Comparison of ENCODE assay signal across 1 fruit fly cellular context in the genomic region with DNA sequence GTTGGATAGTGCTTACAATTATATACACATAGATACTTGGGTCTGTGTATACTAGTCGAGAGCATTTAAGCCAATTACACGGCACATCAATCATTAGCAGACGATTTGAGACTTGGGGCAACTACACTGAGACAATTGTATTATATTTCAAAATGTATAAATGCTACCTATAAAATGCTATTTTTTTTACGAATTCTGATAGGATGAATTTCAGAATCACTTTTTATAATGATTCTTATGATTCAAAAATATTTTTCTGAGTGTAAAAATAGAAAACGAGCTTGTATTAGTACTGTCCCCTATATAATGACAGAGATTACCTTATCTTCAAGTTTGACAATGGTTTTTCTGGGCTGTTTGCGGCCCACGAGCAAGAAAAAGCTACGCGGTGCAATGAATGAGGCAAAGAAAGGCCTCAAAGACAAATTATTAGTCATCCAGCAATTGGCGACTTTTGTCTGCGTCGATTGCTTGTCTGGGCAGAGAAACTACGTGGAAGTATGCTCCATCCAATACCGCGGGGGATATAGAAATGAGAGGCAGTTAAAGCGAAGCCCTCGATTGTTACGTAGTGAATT.
TF ChIP-seq lines count a peak whose summit lies in the region.

No protein-coding gene starts in this region.

TF ChIP-seq in whole organism, embryonic, 481 proteins besides CTCF, POLR2A, EP300 and RAD21 (continued from another document and continues in another):
- TF ChIP-seq scrt (GFP tag; optimal IDR thresholded peaks at IDR 0.05; lab: Kevin White, UChicago) (no peak), CG13123 (GFP tag; optimal IDR thresholded peaks at IDR 0.05; lab: Kevin White, UChicago) (no peak), CG34224 (GFP tag; IDR thresholded peaks at IDR 0.05; lab: Robert Waterston, UW; ENCODE audit: partially characterized antibody) (no peak), Ssrp (tag; optimal IDR thresholded peaks at IDR 0.05; lab: Kevin White, UChicago) (peak; percentile 47), Oli (tag; optimal IDR thresholded peaks at IDR 0.05; lab: Kevin White, UChicago) (peak; percentile 66), CG13894 (tag; optimal IDR thresholded peaks at IDR 0.05; lab: Kevin White, UChicago) (peak; percentile 59), Scr (GFP tag; IDR thresholded peaks at IDR 0.05; lab: Robert Waterston, UW; ENCODE audit: partially characterized antibody) (no peak), Spps (tag; optimal IDR thresholded peaks at IDR 0.05; lab: Kevin White, UChicago) (peak; percentile 58), CG16813 (GFP tag; IDR thresholded peaks at IDR 0.05; lab: Robert Waterston, UW; ENCODE audit: partially characterized antibody) (no peak), tup (GFP tag; optimal IDR thresholded peaks at IDR 0.05; lab: Kevin White, UChicago) (no peak), gcm (GFP tag; optimal IDR thresholded peaks at IDR 0.05; lab: Kevin White, UChicago) (no peak), CG14667 (GFP tag; IDR thresholded peaks at IDR 0.05; lab: Robert Waterston, UW) (peak; percentile 76), tin (GFP tag; optimal IDR thresholded peaks at IDR 0.05; lab: Kevin White, UChicago) (peak; percentile 53), jumu (GFP tag; optimal IDR thresholded peaks at IDR 0.05; lab: Kevin White, UChicago) (no peak), CG4854 (GFP tag; optimal IDR thresholded peaks at IDR 0.05; lab: Kevin White, UChicago) (no peak), ind (GFP tag; optimal IDR thresholded peaks at IDR 0.05; lab: Kevin White, UChicago) (no peak), CG6683 (GFP tag; optimal IDR thresholded peaks at IDR 0.05; lab: Kevin White, UChicago) (peak; percentile 16), Trl (optimal IDR thresholded peaks at IDR 0.05; lab: Kevin White, UChicago) (no peak), Trl (GFP tag; optimal IDR thresholded peaks at IDR 0.05; lab: Kevin White, UChicago) (peak; percentile 39), CG12659 (GFP tag; optimal IDR thresholded peaks at IDR 0.05; lab: Kevin White, UChicago) (peak; percentile 68), CG10267 (tag; optimal IDR thresholded peaks at IDR 0.05; lab: Kevin White, UChicago) (peak; percentile 76), sug (tag; optimal IDR thresholded peaks at IDR 0.05; lab: Kevin White, UChicago) (peak; percentile 67), cad (GFP tag; optimal IDR thresholded peaks at IDR 0.05; lab: Kevin White, UChicago) (no peak), jigr1 (GFP tag; IDR thresholded peaks at IDR 0.05; lab: Robert Waterston, UW) (0 out of 3 replicates have a peak, but pooled peaks have one; percentile 19), twi (tag; optimal IDR thresholded peaks at IDR 0.05; lab: Kevin White, UChicago) (no peak), D (optimal IDR thresholded peaks at IDR 0.05; lab: Kevin White, UChicago) (no peak), D (GFP tag; optimal IDR thresholded peaks at IDR 0.05; lab: Kevin White, UChicago) (no peak), Antp (GFP tag; optimal IDR thresholded peaks at IDR 0.05; lab: Kevin White, UChicago) (peak; percentile 4), CG3847 (GFP tag; IDR thresholded peaks at IDR 0.05; lab: Robert Waterston, UW) (peak; percentile 45; the same call in 1 of the 2 replicates), Bgb (GFP tag; IDR thresholded peaks at IDR 0.05; lab: Robert Waterston, UW; ENCODE audit: partially characterized antibody) (no peak), CkIIα-i1 (GFP tag; IDR thresholded peaks at IDR 0.05; lab: Robert Waterston, UW) (no peak), CG12219 (GFP tag; optimal IDR thresholded peaks at IDR 0.05; lab: Kevin White, UChicago) (peak; percentile 40), Chrac-16 (GFP tag; optimal IDR thresholded peaks at IDR 0.05; lab: Kevin White, UChicago) (peak; percentile 59), hb (GFP tag; IDR thresholded peaks at IDR 0.05; lab: Robert Waterston, UW; ENCODE audit: partially characterized antibody) (no peak), Awh (GFP tag; IDR thresholded peaks at IDR 0.05; lab: Robert Waterston, UW) (peak; percentile 72), dm (GFP tag; optimal IDR thresholded peaks at IDR 0.05; lab: Kevin White, UChicago) (peak; percentile 22), gce (GFP tag; IDR thresholded peaks at IDR 0.05; lab: Robert Waterston, UW) (peak; percentile 60; the same call in 1 of the 3 replicates), CG7556 (GFP tag; optimal IDR thresholded peaks at IDR 0.05; lab: Kevin White, UChicago) (peak; percentile 69), CG11696 (GFP tag; IDR thresholded peaks at IDR 0.05; lab: Robert Waterston, UW) (peak; percentile 69), Tbp (GFP tag; optimal IDR thresholded peaks at IDR 0.05; lab: Kevin White, UChicago) (no peak), Fer1 (GFP tag; optimal IDR thresholded peaks at IDR 0.05; lab: Kevin White, UChicago) (peak; percentile 79), CG17328 (GFP tag; IDR thresholded peaks at IDR 0.05; lab: Robert Waterston, UW) (peak; percentile 77), Myb (GFP tag; optimal IDR thresholded peaks at IDR 0.05; lab: Kevin White, UChicago) (peak; percentile 13), CG11398 (GFP tag; optimal IDR thresholded peaks at IDR 0.05; lab: Kevin White, UChicago) (no peak), shn (GFP tag; optimal IDR thresholded peaks at IDR 0.05; lab: Kevin White, UChicago) (no peak), GATAe (GFP tag; conservative IDR thresholded peaks at IDR 0.05; lab: Robert Waterston, UW) (peak; percentile 81), CG9727 (GFP tag; optimal IDR thresholded peaks at IDR 0.05; lab: Kevin White, UChicago) (peak; percentile 80), Xrp1 (GFP tag; IDR thresholded peaks at IDR 0.05; lab: Robert Waterston, UW) (peak; percentile 83), gfzf (GFP tag; optimal IDR thresholded peaks at IDR 0.05; lab: Kevin White, UChicago) (no peak), CG12769 (tag; optimal IDR thresholded peaks at IDR 0.05; lab: Kevin White, UChicago) (no peak), Mes4 (GFP tag; optimal IDR thresholded peaks at IDR 0.05; lab: Kevin White, UChicago) (no peak), btn (GFP tag; optimal IDR thresholded peaks at IDR 0.05; lab: Kevin White, UChicago) (peak; percentile 48), CG8089 (GFP tag; optimal IDR thresholded peaks at IDR 0.05; lab: Kevin White, UChicago) (no peak), Nf-YC (tag; optimal IDR thresholded peaks at IDR 0.05; lab: Kevin White, UChicago) (no peak), tna (GFP tag; IDR thresholded peaks at IDR 0.05; lab: Robert Waterston, UW; ENCODE audit: partially characterized antibody) (no peak), wor (GFP tag; IDR thresholded peaks at IDR 0.05; lab: Robert Waterston, UW) (peak; percentile 60), pfk (GFP tag; optimal IDR thresholded peaks at IDR 0.05; lab: Kevin White, UChicago) (no peak), z (GFP tag; IDR thresholded peaks at IDR 0.05; lab: Robert Waterston, UW) (no peak), Dbx (GFP tag; IDR thresholded peaks at IDR 0.05; lab: Robert Waterston, UW) (peak; percentile 85), BEAF-32 (GFP tag; optimal IDR thresholded peaks at IDR 0.05; lab: Kevin White, UChicago) (no peak), zen2 (GFP tag; IDR thresholded peaks at IDR 0.05; lab: Robert Waterston, UW; ENCODE audit: partially characterized antibody) (no peak), crc (GFP tag; optimal IDR thresholded peaks at IDR 0.05; lab: Kevin White, UChicago) (peak; percentile 67), tap (tag; optimal IDR thresholded peaks at IDR 0.05; lab: Kevin White, UChicago) (peak; percentile 68), Med (GFP tag; lab: Kevin White, UChicago) (peak; percentile 92), CG2202 (tag; optimal IDR thresholded peaks at IDR 0.05; lab: Kevin White, UChicago) (peak; percentile 15), H15 (GFP tag; IDR thresholded peaks at IDR 0.05; lab: Robert Waterston, UW) (peak; percentile 56; the same call in 2 of the 3 replicates), trh (GFP tag; optimal IDR thresholded peaks at IDR 0.05; lab: Kevin White, UChicago) (no peak), HmgD (GFP tag; optimal IDR thresholded peaks at IDR 0.05; lab: Kevin White, UChicago) (no peak), CG8388 (GFP tag; optimal IDR thresholded peaks at IDR 0.05; lab: Kevin White, UChicago) (peak; percentile 60), NFAT (GFP tag; IDR thresholded peaks at IDR 0.05; lab: Robert Waterston, UW) (peak; percentile 39; the same call in 1 of the 2 replicates), CG3065 (GFP tag; optimal IDR thresholded peaks at IDR 0.05; lab: Kevin White, UChicago) (no peak), CrebB (tag; optimal IDR thresholded peaks at IDR 0.05; lab: Kevin White, UChicago) (no peak), CG43689 (GFP tag; IDR thresholded peaks at IDR 0.05; lab: Robert Waterston, UW) (peak; percentile 63), gem (tag; optimal IDR thresholded peaks at IDR 0.05; lab: Kevin White, UChicago) (peak; percentile 84), tx (GFP tag; optimal IDR thresholded peaks at IDR 0.05; lab: Kevin White, UChicago) (peak; percentile 37), CG1603 (tag; optimal IDR thresholded peaks at IDR 0.05; lab: Kevin White, UChicago) (no peak), CG32772 (GFP tag; IDR thresholded peaks at IDR 0.05; lab: Robert Waterston, UW) (peak; percentile 77), CG31224 (GFP tag; IDR thresholded peaks at IDR 0.05; lab: Robert Waterston, UW) (peak; percentile 69), CG33557 (GFP tag; optimal IDR thresholded peaks at IDR 0.05; lab: Kevin White, UChicago) (no peak), br (optimal IDR thresholded peaks at IDR 0.05; lab: Kevin White, UChicago) (no peak), pum (GFP tag; optimal IDR thresholded peaks at IDR 0.05; lab: Kevin White, UChicago) (no peak), Lpt (GFP tag; optimal IDR thresholded peaks at IDR 0.05; lab: Kevin White, UChicago) (no peak), p53 (GFP tag; optimal IDR thresholded peaks at IDR 0.05; lab: Kevin White, UChicago) (no peak), ato (GFP tag; IDR thresholded peaks at IDR 0.05; lab: Robert Waterston, UW; ENCODE audit: partially characterized antibody) (no peak), CG3726 (GFP tag; IDR thresholded peaks at IDR 0.05; lab: Robert Waterston, UW) (peak; percentile 52; the same call in 1 of the 3 replicates), zfh1 (GFP tag; IDR thresholded peaks at IDR 0.05; lab: Robert Waterston, UW) (peak; percentile 70; the same call in 2 of the 3 replicates), usp (GFP tag; optimal IDR thresholded peaks at IDR 0.05; lab: Kevin White, UChicago) (no peak), Doc3 (GFP tag; IDR thresholded peaks at IDR 0.05; lab: Robert Waterston, UW; ENCODE audit: partially characterized antibody) (no peak), sna (GFP tag; IDR thresholded peaks at IDR 0.05; lab: Robert Waterston, UW; ENCODE audit: partially characterized antibody) (no peak), kni (GFP tag; optimal IDR thresholded peaks at IDR 0.05; lab: Kevin White, UChicago) (no peak), row (GFP tag; IDR thresholded peaks at IDR 0.05; lab: Robert Waterston, UW) (peak; percentile 88), Lim3 (GFP tag; IDR thresholded peaks at IDR 0.05; lab: Robert Waterston, UW) (no peak), Fer3 (tag; optimal IDR thresholded peaks at IDR 0.05; lab: Kevin White, UChicago) (peak; percentile 84), CG9932 (GFP tag; IDR thresholded peaks at IDR 0.05; lab: Robert Waterston, UW) (peak; percentile 57), vvl (GFP tag; IDR thresholded peaks at IDR 0.05; lab: Robert Waterston, UW) (peak; percentile 92), kah (GFP tag; optimal IDR thresholded peaks at IDR 0.05; lab: Kevin White, UChicago) (no peak), Usf (GFP tag; optimal IDR thresholded peaks at IDR 0.05; lab: Kevin White, UChicago) (no peak), Camta (GFP tag; optimal IDR thresholded peaks at IDR 0.05; lab: Kevin White, UChicago) (peak; percentile 61), CG30020 (tag; optimal IDR thresholded peaks at IDR 0.05; lab: Kevin White, UChicago) (no peak), grau (tag; optimal IDR thresholded peaks at IDR 0.05; lab: Kevin White, UChicago) (peak; percentile 73), dimm (GFP tag; IDR thresholded peaks at IDR 0.05; lab: Robert Waterston, UW) (peak; percentile 63; the same call in 1 of the 2 replicates), CG14014 (GFP tag; IDR thresholded peaks at IDR 0.05; lab: Robert Waterston, UW) (peak; percentile 80), CG17802 (tag; optimal IDR thresholded peaks at IDR 0.05; lab: Kevin White, UChicago) (peak; percentile 42), otp (GFP tag; IDR thresholded peaks at IDR 0.05; lab: Robert Waterston, UW) (peak; percentile 67; the same call in 1 of the 3 replicates), bsh (GFP tag; optimal IDR thresholded peaks at IDR 0.05; lab: Kevin White, UChicago) (peak in 1 of 2 experiments; percentile 70), Fer2 (tag; optimal IDR thresholded peaks at IDR 0.05; lab: Kevin White, UChicago) (peak; percentile 40), nmo (GFP tag; optimal IDR thresholded peaks at IDR 0.05; lab: Kevin White, UChicago) (peak; percentile 67), CG3163 (GFP tag; optimal IDR thresholded peaks at IDR 0.05; lab: Kevin White, UChicago) (peak; percentile 5), CG6765 (GFP tag; optimal IDR thresholded peaks at IDR 0.05; lab: Kevin White, UChicago) (no peak), CG10462 (GFP tag; optimal IDR thresholded peaks at IDR 0.05; lab: Kevin White, UChicago) (no peak), ci (GFP tag; IDR thresholded peaks at IDR 0.05; lab: Robert Waterston, UW) (peak; percentile 70; the same call in 2 of the 3 replicates), gcm2 (GFP tag; optimal IDR thresholded peaks at IDR 0.05; lab: Kevin White, UChicago) (no peak), Dp (GFP tag; optimal IDR thresholded peaks at IDR 0.05; lab: Kevin White, UChicago) (no peak), Atf3 (GFP tag; optimal IDR thresholded peaks at IDR 0.05; lab: Kevin White, UChicago) (no peak), CG6689 (GFP tag; IDR thresholded peaks at IDR 0.05; lab: Robert Waterston, UW) (peak; percentile 87), CG4820 (GFP tag; optimal IDR thresholded peaks at IDR 0.05; lab: Kevin White, UChicago) (peak; percentile 59), Neu2 (GFP tag; optimal IDR thresholded peaks at IDR 0.05; lab: Kevin White, UChicago; ENCODE audit: borderline replicate concordance) (no peak), Bdp1 (GFP tag; optimal IDR thresholded peaks at IDR 0.05; lab: Kevin White, UChicago) (peak; percentile 25), danr (GFP tag; IDR thresholded peaks at IDR 0.05; lab: Robert Waterston, UW) (no peak; the same call in 1 of the 2 replicates), sd (tag; optimal IDR thresholded peaks at IDR 0.05; lab: Kevin White, UChicago) (no peak), Hr51 (GFP tag; optimal IDR thresholded peaks at IDR 0.05; lab: Kevin White, UChicago) (peak; percentile 34 to 80), cato (GFP tag; optimal IDR thresholded peaks at IDR 0.05; lab: Kevin White, UChicago; ENCODE audit: borderline replicate concordance) (peak; percentile 15), gsb (GFP tag; IDR thresholded peaks at IDR 0.05; lab: Robert Waterston, UW) (peak; percentile 56; the same call in 1 of the 2 replicates), exex (tag; optimal IDR thresholded peaks at IDR 0.05; lab: Kevin White, UChicago) (peak; percentile 88), NC2α (GFP tag; optimal IDR thresholded peaks at IDR 0.05; lab: Kevin White, UChicago) (no peak)
